Worm (Caenorhabditis elegans) whole organism, L1 larva: ENCODE data around the gene C02F5.13.

Source experiments
- C34B4.2 ChIP-seq: sonication (generic microtip); optimal IDR thresholded peaks from 2 replicates; lab custom pipeline; 2017; ENCODE audit warnings: mild to moderate bottlenecking, missing genetic modification characterization, missing compliant biosample characterization
- aha-1 ChIP-seq: fragments of 150-350 bp; optimal IDR thresholded peaks from 2 replicates; lab custom pipeline; 2014; ENCODE audit warnings: missing biosample characterization, missing genetic modification characterization
- alr-1 ChIP-seq: fragments of 200-800 bp; sonication (Bioruptor generic); optimal IDR thresholded peaks from 2 replicates; lab custom pipeline; 2018; ENCODE audit warnings: borderline replicate concordance, mild to moderate bottlenecking, missing genetic modification characterization, missing compliant biosample characterization
- aly-2 ChIP-seq: fragments of 150-350 bp; optimal IDR thresholded peaks from 2 replicates; lab custom pipeline; 2014; ENCODE audit warnings: missing biosample characterization, missing genetic modification characterization
- blmp-1 ChIP-seq: fragments of 150-350 bp; optimal IDR thresholded peaks from 2 replicates; lab custom pipeline; 2014; ENCODE audit warnings: missing biosample characterization, missing genetic modification characterization
- ceh-63 ChIP-seq: fragments of 200-800 bp; sonication (Bioruptor generic); optimal IDR thresholded peaks from 2 replicates; lab custom pipeline; 2018; ENCODE audit warnings: mild to moderate bottlenecking, missing genetic modification characterization, missing compliant biosample characterization
- ceh-82 ChIP-seq, 3 experiments: fragments of 150-350 bp in 1 of 3; sonication (generic microtip) in 2 of 3; optimal IDR thresholded peaks; 2 replicates each; lab custom pipeline; 2014 to 2017; ENCODE audit warnings: missing biosample characterization in 3 of 3, missing genetic modification characterization in 3 of 3
- dpl-1 ChIP-seq, 3 experiments: fragments of 150-350 bp in 2 of 3; sonication (generic microtip) in 1 of 3; optimal IDR thresholded peaks; 2 replicates each; lab custom pipeline; 2014 to 2017; ENCODE audit warnings: missing biosample characterization in 3 of 3, missing genetic modification characterization in 3 of 3, missing genetic modification reagents in 3 of 3
- dsc-1 ChIP-seq: sonication (generic microtip); optimal IDR thresholded peaks from 2 replicates; lab custom pipeline; 2016; ENCODE audit warnings: mild to moderate bottlenecking, missing genetic modification characterization, missing compliant biosample characterization
- efl-1 ChIP-seq, 4 experiments: fragments of 150-350 bp; optimal IDR thresholded peaks in 3 of 4; peaks in 1 of 4; 1 replicate in 1 of 4; 2 replicates in 3 of 4; lab custom pipeline; 2014; ENCODE audit warnings: missing biosample characterization in 2 of 4, missing genetic modification characterization in 2 of 4, missing genetic modification reagents in 2 of 4
- efl-3 ChIP-seq: fragments of 200-800 bp; sonication (Bioruptor generic); optimal IDR thresholded peaks from 2 replicates; lab custom pipeline; 2018; ENCODE audit warnings: mild to moderate bottlenecking, missing genetic modification characterization, missing compliant biosample characterization
- egl-13 ChIP-seq: sonication (generic microtip); optimal IDR thresholded peaks from 2 replicates; lab custom pipeline; 2016; ENCODE audit warnings: missing genotype, missing genetic modification reagents, missing genetic modification characterization, missing compliant biosample characterization
- elt-3 ChIP-seq, 6 experiments: fragments of 150-350 bp in 1 of 6; sonication (generic microtip); optimal IDR thresholded peaks; 2 replicates each; lab custom pipeline; 2017 to 2018; ENCODE audit warnings: missing biosample characterization in 6 of 6, missing genetic modification characterization in 6 of 6, inconsistent platforms in 1 of 6
- ets-5 ChIP-seq: fragments of 200-800 bp; sonication (Bioruptor generic); IDR thresholded peaks from 2 replicates; pipeline ENCODE4 v1.3.6; 2022; ENCODE audit warnings: missing genetic modification characterization, missing compliant biosample characterization
- fkh-4 ChIP-seq: sonication (generic microtip); optimal IDR thresholded peaks from 2 replicates; lab custom pipeline; 2016; ENCODE audit warnings: missing compliant biosample characterization, missing genetic modification characterization, borderline replicate concordance
- grh-1 ChIP-seq: fragments of 200-800 bp; sonication (Bioruptor generic); IDR thresholded peaks from 2 replicates; pipeline ENCODE4 v1.3.6; 2022; ENCODE audit warnings: missing genetic modification reagents, missing genetic modification characterization, missing compliant biosample characterization
- hpl-2 ChIP-seq: fragments of 150-350 bp; optimal IDR thresholded peaks from 2 replicates; lab custom pipeline; 2014; ENCODE audit warnings: missing biosample characterization, missing genetic modification reagents, missing genetic modification characterization
- lin-14 ChIP-seq: fragments of 200-800 bp; sonication (Bioruptor generic); optimal IDR thresholded peaks from 2 replicates; lab custom pipeline; 2018; ENCODE audit warnings: mild to moderate bottlenecking, missing genetic modification characterization, moderate library complexity, missing compliant biosample characterization
- lin-35 ChIP-seq, 2 experiments: fragments of 150-350 bp; optimal IDR thresholded peaks; 2 replicates each; lab custom pipeline; 2014; ENCODE audit warnings: missing biosample characterization in 2 of 2, missing genetic modification characterization in 2 of 2, missing genetic modification reagents in 2 of 2
- lsy-2 ChIP-seq, 2 experiments: fragments of 150-350 bp; optimal IDR thresholded peaks; 2 replicates each; lab custom pipeline; 2014; ENCODE audit warnings: missing biosample characterization in 2 of 2, missing genetic modification characterization in 2 of 2
- mab-9 ChIP-seq: fragments of 200-800 bp; sonication (Bioruptor generic); IDR thresholded peaks from 2 replicates; pipeline ENCODE4 v1.3.6; 2022; ENCODE audit warnings: missing genetic modification reagents, missing genetic modification characterization, missing compliant biosample characterization
- nhr-19 ChIP-seq: fragments of 200-800 bp; sonication (Bioruptor generic); conservative IDR thresholded peaks from 2 replicates; pipeline ENCODE4 v1.3.6; 2022; ENCODE audit warnings: missing genetic modification characterization, missing compliant biosample characterization
- nhr-20 ChIP-seq: sonication (generic microtip); optimal IDR thresholded peaks from 2 replicates; lab custom pipeline; 2016; ENCODE audit warnings: mild to moderate bottlenecking, missing genetic modification characterization, missing compliant biosample characterization
- nhr-237 ChIP-seq: fragments of 150-350 bp; optimal IDR thresholded peaks from 2 replicates; lab custom pipeline; 2014; ENCODE audit warnings: missing biosample characterization, missing genetic modification characterization
- nhr-47 ChIP-seq: sonication (generic microtip); optimal IDR thresholded peaks from 2 replicates; lab custom pipeline; 2016; ENCODE audit warnings: mild to moderate bottlenecking, missing genetic modification characterization, moderate library complexity, missing compliant biosample characterization
- nhr-71 ChIP-seq: sonication (generic microtip); optimal IDR thresholded peaks from 2 replicates; lab custom pipeline; 2016; ENCODE audit warnings: mild to moderate bottlenecking, missing genetic modification characterization, moderate library complexity, missing compliant biosample characterization
- nhr-76 ChIP-seq: sonication (generic microtip); optimal IDR thresholded peaks from 2 replicates; lab custom pipeline; 2017; ENCODE audit warnings: missing biosample characterization, missing genetic modification characterization
- nhr-77 ChIP-seq: fragments of 150-350 bp; optimal IDR thresholded peaks from 2 replicates; lab custom pipeline; 2014; ENCODE audit warnings: missing biosample characterization, missing genetic modification characterization
- nhr-90 ChIP-seq: sonication (generic microtip); optimal IDR thresholded peaks from 2 replicates; lab custom pipeline; 2016; ENCODE audit warnings: mild to moderate bottlenecking, missing genetic modification characterization, missing compliant biosample characterization; ENCODE audit not compliant: poor library complexity
- pag-3 ChIP-seq: sonication (generic microtip); optimal IDR thresholded peaks from 2 replicates; lab custom pipeline; 2017; ENCODE audit warnings: missing genetic modification characterization, mild to moderate bottlenecking, missing compliant biosample characterization, antibody characterized with exemption, borderline replicate concordance; ENCODE audit not compliant: insufficient read depth
- pqm-1 ChIP-seq: sonication (generic microtip); optimal IDR thresholded peaks from 3 replicates; lab custom pipeline; 2017; ENCODE audit warnings: missing biosample characterization, missing genetic modification characterization
- snpc-4 ChIP-seq: fragments of 150-350 bp; optimal IDR thresholded peaks from 2 replicates; lab custom pipeline; 2014; ENCODE audit warnings: missing biosample characterization, missing genetic modification characterization
- snu-23 ChIP-seq: sonication (generic microtip); optimal IDR thresholded peaks from 2 replicates; lab custom pipeline; 2016; ENCODE audit warnings: missing genetic modification characterization, missing compliant biosample characterization
- sup-37 ChIP-seq: fragments of 200-800 bp; sonication (Bioruptor generic); optimal IDR thresholded peaks from 2 replicates; lab custom pipeline; 2018; ENCODE audit warnings: mild to moderate bottlenecking, missing genetic modification characterization, missing compliant biosample characterization
- swsn-7 ChIP-seq: sonication (generic microtip); optimal IDR thresholded peaks from 2 replicates; lab custom pipeline; 2016; ENCODE audit warnings: missing genetic modification characterization, missing compliant biosample characterization
- tbx-2 ChIP-seq: sonication (generic microtip); optimal IDR thresholded peaks from 2 replicates; lab custom pipeline; 2016; ENCODE audit warnings: missing genetic modification characterization, missing compliant biosample characterization
- unc-30 ChIP-seq: sonication (generic microtip); optimal IDR thresholded peaks from 2 replicates; lab custom pipeline; 2017; ENCODE audit warnings: missing biosample characterization, missing genetic modification characterization
- unc-86 ChIP-seq: sonication (generic microtip); optimal IDR thresholded peaks from 2 replicates; lab custom pipeline; 2016; ENCODE audit warnings: missing genetic modification characterization, missing compliant biosample characterization
- vab-15 ChIP-seq: sonication (generic microtip); optimal IDR thresholded peaks from 2 replicates; lab custom pipeline; 2017; ENCODE audit warnings: missing genotype, mild to moderate bottlenecking, missing genetic modification characterization, missing compliant biosample characterization
- zip-4 ChIP-seq: fragments of 200-800 bp; sonication (Bioruptor generic); optimal IDR thresholded peaks from 2 replicates; lab custom pipeline; 2018; ENCODE audit warnings: mild to moderate bottlenecking, missing genetic modification characterization, moderate library complexity, missing compliant biosample characterization
- ztf-11 ChIP-seq, 2 experiments: sonication (generic microtip); optimal IDR thresholded peaks; 2 replicates each; lab custom pipeline; 2016 to 2017; ENCODE audit warnings: missing genetic modification characterization in 2 of 2, missing biosample characterization in 1 of 2, missing compliant biosample characterization in 1 of 2
- ztf-4 ChIP-seq: fragments of 150-350 bp; optimal IDR thresholded peaks from 2 replicates; lab custom pipeline; 2014; ENCODE audit warnings: missing biosample characterization, missing genetic modification characterization

Gene C02F5.13

DNA sequence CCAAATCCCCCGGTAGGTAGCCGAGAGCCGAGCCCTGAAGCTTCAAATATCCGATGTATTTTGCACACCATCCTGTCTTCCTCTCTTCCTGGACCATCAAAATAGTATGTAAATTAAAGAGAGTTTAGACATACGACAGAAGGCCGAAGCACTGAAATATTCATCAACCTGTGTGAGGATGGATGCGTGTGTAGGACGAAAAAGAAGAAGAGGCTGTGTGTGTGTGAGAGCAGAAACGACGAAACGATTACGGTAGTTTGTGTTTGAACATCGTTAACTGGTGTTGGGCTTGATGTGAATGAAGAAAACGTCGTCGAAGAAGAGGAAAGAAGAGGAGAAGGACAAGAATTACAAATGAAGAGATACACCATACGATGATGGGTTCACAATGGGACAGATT is 35.6 kb upstream of the C02F5.13 start:
- TF ChIP-seq nhr-20 (tag; lab: Kevin White, UChicago) (no peak), unc-86 (tag; lab: Kevin White, UChicago) (peak; percentile 97), egl-13 (tag; lab: Kevin White, UChicago) (peak; percentile 36), lsy-2 (tag; optimal IDR thresholded peaks at IDR 0.05; lab: Kevin White, UChicago) (peak in 1 of 2 experiments; percentile 61), lin-14 (peak; percentile 41)

ce11 chrIII:8216224-8216623 is 30.9 kb upstream of the C02F5.13 start, which contains the start of gene unc-86:
Gene unc-86, minus strand, starts transcription at chrIII:8216336.
- TF ChIP-seq unc-86 (tag; lab: Kevin White, UChicago), result peak; percentile 86
- TF ChIP-seq lin-14, result peak; percentile 4
- TF ChIP-seq lsy-2 (tag; optimal IDR thresholded peaks at IDR 0.05; lab: Kevin White, UChicago), result peak in 1 of 2 experiments; percentile 31
- TF ChIP-seq mab-9, result no peak
- TF ChIP-seq sup-37 (GFP tag; lab: Kevin White, UChicago), result no peak

DNA sequence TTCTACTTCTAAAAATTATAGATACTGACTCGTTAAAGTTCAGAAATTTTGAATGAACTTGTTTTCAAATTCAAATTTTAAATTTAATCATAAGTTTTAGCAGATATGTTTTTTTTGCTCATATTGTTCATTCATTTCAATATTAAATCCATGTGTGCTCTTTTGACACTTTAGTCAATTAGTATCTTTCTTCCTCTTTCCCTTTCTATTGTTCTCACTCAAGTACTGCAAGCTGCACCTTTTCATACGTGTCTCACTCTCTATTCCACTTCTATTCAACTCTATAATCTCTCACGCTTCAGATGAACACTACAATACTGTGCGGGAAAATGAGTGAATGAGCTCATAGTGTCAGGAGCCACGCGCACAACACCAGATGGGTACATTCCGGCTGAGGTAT is 29.2 kb upstream of the C02F5.13 start, which contains the start of gene C30A5.16:
C30A5.16 (plus strand) TSS at position 301 of the 400 bp plus-strand sequence.
- no peak for TF ChIP-seq efl-3 (GFP tag; lab: Kevin White, UChicago)
- TF ChIP-seq grh-1, result no peak
- no peak for TF ChIP-seq nhr-71 (tag; lab: Kevin White, UChicago)
- TF ChIP-seq fkh-4 (tag; lab: Kevin White, UChicago), result no peak
- TF ChIP-seq lsy-2 (tag; optimal IDR thresholded peaks at IDR 0.05; lab: Kevin White, UChicago), result no peak
- no peak for TF ChIP-seq C34B4.2 (tag; lab: Kevin White, UChicago)
- no peak for TF ChIP-seq hpl-2 (GFP tag; lab: Kevin White, UChicago)
- TF ChIP-seq pag-3 (tag; lab: Kevin White, UChicago), result no peak
- peak; percentile 11 for TF ChIP-seq dsc-1 (tag; lab: Kevin White, UChicago)
- no peak for TF ChIP-seq ceh-82 (tag; optimal IDR thresholded peaks at IDR 0.05; lab: Kevin White, UChicago)
- TF ChIP-seq ets-5 (GFP tag; lab: Robert Waterston, UW), result no peak
- no peak for TF ChIP-seq nhr-237
- no peak for TF ChIP-seq nhr-90
- TF ChIP-seq aly-2, result no peak
- TF ChIP-seq nhr-47, result no peak
- TF ChIP-seq efl-1 (optimal IDR thresholded peaks at IDR 0.05; lab: Kevin White, UChicago), result no peak
- TF ChIP-seq efl-1 (GFP tag; optimal IDR thresholded peaks at IDR 0.05 in 1 of 2; lab: Kevin White, UChicago), result peak in 1 of 2 experiments; percentile 34

DNA sequence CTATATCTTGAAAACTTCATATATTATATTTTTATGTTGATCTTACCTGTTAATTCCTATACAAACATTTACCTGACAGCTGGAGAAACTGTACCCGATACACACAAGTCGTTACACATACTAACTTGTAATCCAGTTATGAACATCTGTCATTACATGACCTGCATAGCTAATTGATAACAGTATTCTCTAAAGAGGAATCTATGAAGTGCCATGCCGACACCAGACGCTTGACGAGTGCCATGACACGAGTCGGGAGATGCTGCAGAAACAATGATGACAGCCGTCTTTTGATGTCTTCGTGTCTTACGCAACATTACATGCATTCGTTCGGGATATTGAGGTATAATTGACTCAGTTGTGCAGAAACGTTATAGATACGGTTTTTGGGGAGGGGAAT is 27.1 kb upstream of the C02F5.13 start:
- TF ChIP-seq unc-30 (tag; lab: Kevin White, UChicago) (no peak), unc-86 (tag; lab: Kevin White, UChicago) (peak; percentile 79), ztf-11 (tag; optimal IDR thresholded peaks at IDR 0.05; lab: Kevin White, UChicago) (peak in 1 of 2 experiments; percentile 57), nhr-77 (tag; lab: Kevin White, UChicago) (no peak), tbx-2 (tag; lab: Kevin White, UChicago) (peak; percentile 6)

DNA sequence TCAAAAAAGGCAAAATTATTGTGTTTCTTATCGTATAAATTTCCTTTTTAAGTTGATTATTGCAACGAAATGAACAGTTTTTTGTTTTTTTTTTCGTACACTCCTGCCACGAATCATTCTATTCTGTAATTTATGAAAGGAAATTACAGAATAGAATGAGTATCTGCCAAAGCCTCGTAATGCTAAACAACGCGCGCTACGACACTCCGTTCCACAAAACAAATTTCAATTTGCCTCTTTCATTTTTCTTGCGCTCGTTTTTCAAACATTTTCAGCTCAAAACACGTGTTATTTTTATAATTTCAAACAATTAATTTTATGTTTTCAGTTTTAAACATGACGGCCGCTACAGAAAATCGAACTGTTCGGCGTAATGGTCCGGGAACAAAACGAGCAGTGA is 22.4 kb upstream of the C02F5.13 start, which contains the start of gene mob-4:
mob-4 (plus strand) TSS at position 329 of the 400 bp plus-strand sequence.
- TF ChIP-seq efl-3 (GFP tag; lab: Kevin White, UChicago), result no peak
- no peak for TF ChIP-seq aha-1
- no peak for TF ChIP-seq vab-15
- no peak for TF ChIP-seq ztf-4 (tag; lab: Kevin White, UChicago)
- TF ChIP-seq nhr-20 (tag; lab: Kevin White, UChicago), result no peak
- TF ChIP-seq swsn-7 (tag; lab: Kevin White, UChicago), result no peak
- no peak for TF ChIP-seq ets-5 (GFP tag; lab: Robert Waterston, UW)
- TF ChIP-seq dpl-1 (GFP tag; optimal IDR thresholded peaks at IDR 0.05; lab: Kevin White, UChicago), result peak in 1 of 3 experiments; percentile 33
- no peak for TF ChIP-seq nhr-19 (GFP tag; lab: Robert Waterston, UW)
- TF ChIP-seq nhr-90, result no peak
- no peak for TF ChIP-seq blmp-1 (tag; lab: Kevin White, UChicago)
- peak; percentile 6 for TF ChIP-seq snu-23 (GFP tag; lab: Kevin White, UChicago)
- TF ChIP-seq snpc-4, result no peak
- TF ChIP-seq efl-1 (optimal IDR thresholded peaks at IDR 0.05; lab: Kevin White, UChicago), result peak in 1 of 2 experiments; percentile 17
- peak; percentile 25 to 62 for TF ChIP-seq efl-1 (GFP tag; optimal IDR thresholded peaks at IDR 0.05 in 1 of 2; lab: Kevin White, UChicago)
- no peak for TF ChIP-seq hpl-2 (GFP tag; lab: Kevin White, UChicago)
- TF ChIP-seq ceh-63, result no peak
- no peak for TF ChIP-seq alr-1
- no peak for TF ChIP-seq ceh-82 (tag; optimal IDR thresholded peaks at IDR 0.05; lab: Kevin White, UChicago)
- no peak for TF ChIP-seq ztf-11 (tag; optimal IDR thresholded peaks at IDR 0.05; lab: Kevin White, UChicago)
- no peak for TF ChIP-seq nhr-77 (tag; lab: Kevin White, UChicago)
- no peak for TF ChIP-seq zip-4 (GFP tag; lab: Kevin White, UChicago)
- no peak for TF ChIP-seq nhr-76
- no peak for TF ChIP-seq pqm-1
- no peak for TF ChIP-seq elt-3 (tag; optimal IDR thresholded peaks at IDR 0.05; lab: Kevin White, UChicago)
- no peak for TF ChIP-seq lin-35 (GFP tag; optimal IDR thresholded peaks at IDR 0.05; lab: Kevin White, UChicago)
